Worm (Caenorhabditis elegans): Measurements from ENCODE around the gene Y67D8C.9.

DNA sequence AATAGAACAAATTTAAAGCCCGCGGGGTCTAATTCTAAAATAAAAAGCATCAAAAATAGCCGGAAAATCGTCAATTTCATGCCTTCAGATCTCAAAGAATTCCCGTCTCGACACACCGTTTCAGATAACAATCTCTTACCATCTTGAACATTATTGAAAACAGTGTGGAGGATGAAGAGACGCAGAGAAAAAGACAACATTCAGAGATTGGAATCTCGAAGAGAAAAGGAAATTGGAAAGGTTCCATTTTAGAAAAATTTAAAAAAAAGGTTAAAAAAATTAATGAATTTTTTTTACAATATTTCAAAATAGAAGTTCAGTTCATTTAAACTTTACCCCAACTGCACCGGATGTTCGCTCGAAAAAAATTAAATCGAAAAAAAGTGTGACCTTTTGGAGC is 10.3 kb upstream of the Y67D8C.9 start:
- no peak for TF ChIP-seq snu-23 (GFP tag; optimal IDR thresholded peaks at IDR 0.05)
- no peak for TF ChIP-seq ceh-88 (GFP tag; IDR thresholded peaks at IDR 0.05)
- no peak for TF ChIP-seq blmp-1 (tag; optimal IDR thresholded peaks at IDR 0.05)
- no peak for TF ChIP-seq isw-1 (GFP tag; IDR thresholded peaks at IDR 0.05)
- no peak for TF ChIP-seq elt-3 (tag; optimal IDR thresholded peaks at IDR 0.05)
- peak; percentile 69 for TF ChIP-seq lin-14 (GFP tag; optimal IDR thresholded peaks at IDR 0.05)
- TF ChIP-seq hpl-2 (GFP tag; optimal IDR thresholded peaks at IDR 0.05): no peak
- TF ChIP-seq dpl-1 (GFP tag; optimal IDR thresholded peaks at IDR 0.05): no peak
